Worm (Caenorhabditis elegans) whole organism, L2 larva: Measurements from ENCODE around the gene snb-1.

Experiments
- R02D3.7 ChIP-seq: fragments of 150-350 bp; optimal IDR thresholded peaks from 2 replicates; lab custom pipeline; 2014; ENCODE audit warnings: missing biosample characterization, missing genetic modification characterization
- Y55F3AM.14 ChIP-seq: fragments of 200-800 bp; sonication (Bioruptor generic); optimal IDR thresholded peaks from 2 replicates; lab custom pipeline; 2018; ENCODE audit warnings: mild to moderate bottlenecking, missing genetic modification characterization, missing compliant biosample characterization
- ZK546.5 ChIP-seq: sonication (generic microtip); optimal IDR thresholded peaks from 2 replicates; lab custom pipeline; 2017; ENCODE audit warnings: missing biosample characterization, missing genetic modification characterization
- aly-2 ChIP-seq: fragments of 150-350 bp; optimal IDR thresholded peaks from 2 replicates; lab custom pipeline; 2014; ENCODE audit warnings: missing biosample characterization, missing genetic modification characterization
- ama-1 ChIP-seq: fragments of 150-350 bp; optimal IDR thresholded peaks from 2 replicates; lab custom pipeline; 2018; ENCODE audit warnings: inconsistent platforms
- dmd-4 ChIP-seq: sonication (generic microtip); optimal IDR thresholded peaks from 2 replicates; lab custom pipeline; 2017; ENCODE audit warnings: missing biosample characterization, missing genetic modification characterization
- egl-27 ChIP-seq: sonication (generic microtip); optimal IDR thresholded peaks from 3 replicates; lab custom pipeline; 2017; ENCODE audit warnings: missing biosample characterization, missing genetic modification reagents, missing genetic modification characterization
- lin-13 ChIP-seq: fragments of 150-350 bp; optimal IDR thresholded peaks from 2 replicates; lab custom pipeline; 2014; ENCODE audit warnings: missing biosample characterization, missing genetic modification reagents, missing genetic modification characterization
- lin-39 ChIP-seq: fragments of 150-350 bp; optimal IDR thresholded peaks from 2 replicates; lab custom pipeline; 2014; ENCODE audit warnings: missing biosample characterization, missing genetic modification reagents, missing genetic modification characterization
- mab-5 ChIP-seq: fragments of 150-350 bp; optimal IDR thresholded peaks from 2 replicates; lab custom pipeline; 2014; ENCODE audit warnings: missing biosample characterization, missing genetic modification characterization
- nhr-11 ChIP-seq: fragments of 150-350 bp; optimal IDR thresholded peaks from 2 replicates; lab custom pipeline; 2014; ENCODE audit warnings: missing biosample characterization, missing genetic modification characterization
- sma-3 ChIP-seq: sonication (generic microtip); optimal IDR thresholded peaks from 2 replicates; lab custom pipeline; 2016; ENCODE audit warnings: missing genetic modification reagents, missing genetic modification characterization, missing compliant biosample characterization
- unc-39 ChIP-seq: fragments of 150-350 bp; optimal IDR thresholded peaks from 2 replicates; lab custom pipeline; 2014; ENCODE audit warnings: missing biosample characterization, missing genetic modification characterization
- unc-62 ChIP-seq: fragments of 150-350 bp; optimal IDR thresholded peaks from 2 replicates; lab custom pipeline; 2014; ENCODE audit warnings: missing biosample characterization, missing genetic modification reagents, missing genetic modification characterization

ce11 chrV:6631866-6632265 is 24.4 kb downstream of the snb-1 start:
- TF ChIP-seq R02D3.7 (no peak), ZK546.5 (no peak), egl-27 (tag; lab: Kevin White, UChicago) (no peak), aly-2 (no peak), unc-62 (GFP tag; lab: Kevin White, UChicago) (no peak), Y55F3AM.14 (no peak), sma-3 (no peak), lin-13 (GFP tag; lab: Kevin White, UChicago) (no peak), unc-39 (tag; lab: Kevin White, UChicago) (no peak), dmd-4 (tag; lab: Kevin White, UChicago) (no peak), ama-1 (lab: Kevin White, UChicago) (no peak), nhr-11 (tag; lab: Kevin White, UChicago) (no peak), mab-5 (no peak), lin-39 (tag; lab: Kevin White, UChicago) (no peak)
